Worm (Caenorhabditis elegans) whole organism, mixed stage, embryonic: Measurements from ENCODE around the gene T19C4.1.
"Not testable (repeated sequence)": the region's sequence is repeated elsewhere in the genome, so short reads cannot be mapped to it uniquely, and the experiment has no call there.

Source experiments
- M03D4.4 ChIP-seq: sonication (generic microtip); optimal IDR thresholded peaks from 2 replicates; lab custom pipeline; 2017; ENCODE audit warnings: mild to moderate bottlenecking, missing genetic modification characterization, missing compliant biosample characterization
- bed-3 ChIP-seq: fragments of 200-800 bp; sonication (Bioruptor generic); optimal IDR thresholded peaks from 3 replicates; lab custom pipeline; 2018; ENCODE audit warnings: mild to moderate bottlenecking, missing genetic modification characterization, moderate library complexity, missing compliant biosample characterization
- blmp-1 ChIP-seq: fragments of 150-350 bp; optimal IDR thresholded peaks from 2 replicates; lab custom pipeline; 2014; ENCODE audit warnings: missing biosample characterization, missing genetic modification characterization
- ceh-39 ChIP-seq: fragments of 150-350 bp; optimal IDR thresholded peaks from 2 replicates; lab custom pipeline; 2014; ENCODE audit warnings: missing biosample characterization, missing genetic modification characterization
- ceh-43 ChIP-seq: fragments of 200-800 bp; sonication (Bioruptor generic); optimal IDR thresholded peaks from 2 replicates; lab custom pipeline; 2018; ENCODE audit warnings: mild to moderate bottlenecking, missing genetic modification characterization, moderate library complexity, missing compliant biosample characterization
- ceh-83 ChIP-seq: fragments of 200-800 bp; sonication (Bioruptor generic); optimal IDR thresholded peaks from 2 replicates; lab custom pipeline; 2018; ENCODE audit warnings: mild to moderate bottlenecking, missing genetic modification characterization, missing compliant biosample characterization
- ces-1 ChIP-seq: fragments of 150-350 bp; optimal IDR thresholded peaks from 2 replicates; lab custom pipeline; 2014; ENCODE audit warnings: missing biosample characterization, missing genetic modification reagents, missing genetic modification characterization
- cnd-1 ChIP-seq: fragments of 200-800 bp; sonication (Bioruptor generic); optimal IDR thresholded peaks from 2 replicates; lab custom pipeline; 2018; ENCODE audit warnings: mild to moderate bottlenecking, missing genetic modification characterization, missing compliant biosample characterization
- drap-1 ChIP-seq: fragments of 200-800 bp; sonication (Bioruptor generic); optimal IDR thresholded peaks from 3 replicates; lab custom pipeline; 2018; ENCODE audit warnings: mild to moderate bottlenecking, missing genetic modification characterization, missing compliant biosample characterization
- elt-1 ChIP-seq: sonication (generic microtip); optimal IDR thresholded peaks from 2 replicates; lab custom pipeline; 2017; ENCODE audit warnings: missing genetic modification characterization, mild to moderate bottlenecking, missing compliant biosample characterization, antibody characterized with exemption, moderate library complexity, borderline replicate concordance; ENCODE audit not compliant: insufficient read depth
- elt-3 ChIP-seq: fragments of 150-350 bp; optimal IDR thresholded peaks from 2 replicates; lab custom pipeline; 2014; ENCODE audit warnings: missing biosample characterization, missing genetic modification characterization
- flh-1 ChIP-seq: fragments of 200-800 bp; sonication (Bioruptor generic); optimal IDR thresholded peaks from 2 replicates; lab custom pipeline; 2018; ENCODE audit warnings: mild to moderate bottlenecking, missing genetic modification characterization, moderate library complexity, missing compliant biosample characterization
- ham-2 ChIP-seq: fragments of 200-800 bp; sonication (Bioruptor generic); optimal IDR thresholded peaks from 2 replicates; lab custom pipeline; 2018; ENCODE audit warnings: mild to moderate bottlenecking, missing genetic modification characterization, missing compliant biosample characterization
- hlh-1 ChIP-seq: fragments of 150-350 bp; optimal IDR thresholded peaks from 2 replicates; lab custom pipeline; 2014; ENCODE audit warnings: missing biosample characterization, missing genetic modification reagents, missing genetic modification characterization
- lin-13 ChIP-seq: fragments of 150-350 bp; optimal IDR thresholded peaks from 2 replicates; lab custom pipeline; 2014; ENCODE audit warnings: missing biosample characterization, missing genetic modification characterization
- lin-32 ChIP-seq: fragments of 200-800 bp; sonication (Bioruptor generic); optimal IDR thresholded peaks from 2 replicates; lab custom pipeline; 2018; ENCODE audit warnings: mild to moderate bottlenecking, missing genetic modification characterization, missing compliant biosample characterization
- lsy-2 ChIP-seq: fragments of 150-350 bp; optimal IDR thresholded peaks from 2 replicates; lab custom pipeline; 2014; ENCODE audit warnings: missing biosample characterization, missing genetic modification characterization
- mab-5 ChIP-seq: fragments of 150-350 bp; optimal IDR thresholded peaks from 2 replicates; lab custom pipeline; 2014; ENCODE audit warnings: missing biosample characterization, missing genetic modification characterization
- mep-1 ChIP-seq: fragments of 150-350 bp; optimal IDR thresholded peaks from 2 replicates; lab custom pipeline; 2017; ENCODE audit warnings: missing biosample characterization, missing genetic modification reagents, missing genetic modification characterization, inconsistent platforms
- mls-2 ChIP-seq: sonication (generic microtip); optimal IDR thresholded peaks from 2 replicates; lab custom pipeline; 2016; ENCODE audit warnings: mild to moderate bottlenecking, missing genetic modification characterization, moderate library complexity, missing compliant biosample characterization
- nhr-12 ChIP-seq: fragments of 150-350 bp; optimal IDR thresholded peaks from 2 replicates; lab custom pipeline; 2014; ENCODE audit warnings: missing biosample characterization, missing genetic modification characterization
- nhr-2 ChIP-seq: fragments of 150-350 bp; optimal IDR thresholded peaks from 2 replicates; lab custom pipeline; 2014; ENCODE audit warnings: missing biosample characterization, missing genetic modification characterization
- nhr-237 ChIP-seq: fragments of 150-350 bp; optimal IDR thresholded peaks from 2 replicates; lab custom pipeline; 2014; ENCODE audit warnings: missing biosample characterization, missing genetic modification characterization
- nhr-28 ChIP-seq: fragments of 150-350 bp; optimal IDR thresholded peaks from 2 replicates; lab custom pipeline; 2014; ENCODE audit warnings: missing biosample characterization, missing genetic modification characterization
- nhr-76 ChIP-seq: sonication (generic microtip); optimal IDR thresholded peaks from 2 replicates; lab custom pipeline; 2017; ENCODE audit warnings: missing biosample characterization, missing genetic modification characterization
- pha-4 ChIP-seq: fragments of 150-350 bp; optimal IDR thresholded peaks from 2 replicates; lab custom pipeline; 2018; ENCODE audit warnings: missing biosample characterization, missing genetic modification reagents, missing genetic modification characterization
- sem-2 ChIP-seq: fragments of 200-800 bp; sonication (Bioruptor generic); optimal IDR thresholded peaks from 2 replicates; lab custom pipeline; 2018; ENCODE audit warnings: mild to moderate bottlenecking, missing genetic modification characterization, missing compliant biosample characterization
- snpc-4 ChIP-seq: fragments of 150-350 bp; optimal IDR thresholded peaks from 2 replicates; lab custom pipeline; 2014; ENCODE audit warnings: missing biosample characterization, missing genetic modification characterization
- sptf-1 ChIP-seq: sonication (generic microtip); optimal IDR thresholded peaks from 2 replicates; lab custom pipeline; 2017; ENCODE audit warnings: mild to moderate bottlenecking, missing genetic modification characterization, moderate library complexity, missing compliant biosample characterization
- tbx-8 ChIP-seq: fragments of 200-800 bp; sonication (Bioruptor generic); optimal IDR thresholded peaks from 2 replicates; lab custom pipeline; 2018; ENCODE audit warnings: mild to moderate bottlenecking, missing genetic modification characterization, moderate library complexity, missing compliant biosample characterization
- unc-120 ChIP-seq: sonication (generic microtip); optimal IDR thresholded peaks from 2 replicates; lab custom pipeline; 2017; ENCODE audit warnings: missing genetic modification characterization, missing compliant biosample characterization; ENCODE audit not compliant: poor library complexity, severe bottlenecking
- unc-39 ChIP-seq: fragments of 150-350 bp; optimal IDR thresholded peaks from 2 replicates; lab custom pipeline; 2014; ENCODE audit warnings: missing biosample characterization, missing genetic modification characterization
- unc-62 ChIP-seq: fragments of 150-350 bp; optimal IDR thresholded peaks from 2 replicates; lab custom pipeline; 2014; ENCODE audit warnings: missing biosample characterization, missing genetic modification reagents, missing genetic modification characterization
- zip-8 ChIP-seq: fragments of 150-350 bp; optimal IDR thresholded peaks from 2 replicates; lab custom pipeline; 2014; ENCODE audit warnings: missing biosample characterization, missing genetic modification characterization
- ztf-11 ChIP-seq: fragments of 150-350 bp; optimal IDR thresholded peaks from 2 replicates; lab custom pipeline; 2014; ENCODE audit warnings: missing biosample characterization, missing genetic modification characterization

Gene T19C4.1

DNA sequence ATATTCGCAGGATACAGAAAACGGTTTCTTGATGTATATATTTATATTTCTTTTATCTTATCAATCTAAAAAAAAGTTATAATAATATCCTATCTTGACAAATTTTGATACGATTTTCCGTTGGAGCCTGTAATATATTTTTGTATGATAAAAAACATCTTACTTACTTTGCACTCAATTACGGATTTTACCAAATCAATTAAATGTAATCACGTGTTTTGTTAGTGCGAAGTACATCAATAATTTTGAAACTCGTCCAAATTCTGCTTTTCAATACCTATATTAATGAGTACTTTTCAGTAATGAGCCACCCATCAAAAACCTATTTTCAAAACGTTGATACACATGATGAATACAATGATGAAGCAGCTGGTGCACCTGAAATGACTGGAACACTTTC is at the start of gene T19C4.1:
Gene T19C4.1 (plus strand): TSS at position 301 of the 400 bp plus-strand sequence.
- TF ChIP-seq lsy-2 (tag; lab: Kevin White, UChicago), result no peak
- no peak for TF ChIP-seq mab-5
- no peak for TF ChIP-seq nhr-237
- TF ChIP-seq elt-1 (tag; lab: Kevin White, UChicago), result no peak
- no peak for TF ChIP-seq unc-39 (tag; lab: Kevin White, UChicago)
- no peak for TF ChIP-seq unc-62
- TF ChIP-seq elt-3 (tag; lab: Kevin White, UChicago), result no peak
- TF ChIP-seq unc-120 (tag; lab: Kevin White, UChicago), result no peak
- no peak for TF ChIP-seq blmp-1 (tag; lab: Kevin White, UChicago)
- no peak for TF ChIP-seq ham-2 (GFP tag; lab: Kevin White, UChicago)
- TF ChIP-seq cnd-1 (tag; lab: Kevin White, UChicago), result no peak
- TF ChIP-seq flh-1 (GFP tag; lab: Kevin White, UChicago), result no peak
- TF ChIP-seq bed-3, result no peak
- TF ChIP-seq ceh-83, result no peak
- no peak for TF ChIP-seq tbx-8
- TF ChIP-seq M03D4.4, result no peak
- no peak for TF ChIP-seq drap-1 (GFP tag; lab: Kevin White, UChicago)
- TF ChIP-seq, all 35 proteins: peak for 0

ce11 chrV:11104408-11104807 is 45.1 kb upstream of the T19C4.1 start:
- no peak for TF ChIP-seq elt-3 (tag; lab: Kevin White, UChicago)
- TF ChIP-seq M03D4.4, result no peak
- no peak for TF ChIP-seq nhr-12 (tag; lab: Kevin White, UChicago)
- TF ChIP-seq drap-1 (GFP tag; lab: Kevin White, UChicago), result no peak
- TF ChIP-seq lin-32, result no peak
- TF ChIP-seq snpc-4 (tag; lab: Kevin White, UChicago), result no peak
- no peak for TF ChIP-seq bed-3
- no peak for TF ChIP-seq hlh-1 (tag; lab: Kevin White, UChicago)
- TF ChIP-seq elt-1 (tag; lab: Kevin White, UChicago), result no peak

DNA sequence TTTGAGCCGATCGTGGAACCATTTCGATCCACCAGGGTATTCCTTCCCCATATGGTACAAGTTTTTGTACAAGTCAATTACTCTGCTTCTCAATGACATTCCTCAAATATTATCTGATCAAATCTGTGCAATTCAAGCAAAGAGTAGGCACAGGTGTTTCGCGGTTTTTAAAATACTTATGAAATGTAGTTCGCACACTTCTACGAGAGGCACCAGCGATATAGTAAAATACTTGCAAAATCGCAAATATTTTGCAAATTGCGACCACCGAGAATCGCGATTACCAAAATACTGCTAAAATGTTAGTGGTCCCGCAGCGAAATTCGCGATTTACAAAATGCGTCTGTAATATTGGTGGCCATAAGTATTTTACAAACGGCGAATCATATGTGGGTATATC is 39.9 kb upstream of the T19C4.1 start, which contains the start of gene Y42A5A.5:
Gene Y42A5A.5 (minus strand): TSS at position 101 of the 400 bp plus-strand sequence.
- TF ChIP-seq elt-3, elt-1, snpc-4 (tag; lab: Kevin White, UChicago): not testable (repeated sequence)

ce11 chrV:11113041-11113574 is 36.4 kb upstream of the T19C4.1 start, which contains the start of gene erfa-3:
erfa-3 (minus strand) TSS chrV:11113091.
- peak; percentile 69 for TF ChIP-seq lin-13 (tag; lab: Kevin White, UChicago)
- TF ChIP-seq mls-2, result peak; percentile 88
- TF ChIP-seq lsy-2 (tag; lab: Kevin White, UChicago), result peak; percentile 33
- TF ChIP-seq M03D4.4, result peak; percentile 86
- TF ChIP-seq ztf-11, result peak; percentile 82
- no peak for TF ChIP-seq zip-8 (tag; lab: Kevin White, UChicago)
- TF ChIP-seq tbx-8, result peak; percentile 47
- TF ChIP-seq hlh-1 (tag; lab: Kevin White, UChicago), result peak; percentile 58
- TF ChIP-seq nhr-76 (tag; lab: Kevin White, UChicago), result peak; percentile 79
- TF ChIP-seq bed-3, result peak; percentile 65
- no peak for TF ChIP-seq nhr-237
- peak; percentile 79 for TF ChIP-seq unc-120 (tag; lab: Kevin White, UChicago)
- TF ChIP-seq elt-1 (tag; lab: Kevin White, UChicago), result peak; percentile 37
- no peak for TF ChIP-seq snpc-4 (tag; lab: Kevin White, UChicago)
- peak; percentile 53 for TF ChIP-seq pha-4 (tag; lab: Kevin White, UChicago)
- no peak for TF ChIP-seq mab-5
- no peak for TF ChIP-seq lin-32
- TF ChIP-seq blmp-1 (tag; lab: Kevin White, UChicago), result no peak
- peak; percentile 13 for TF ChIP-seq ces-1 (GFP tag; lab: Kevin White, UChicago)
- TF ChIP-seq unc-62, result no peak
- no peak for TF ChIP-seq nhr-2 (tag; lab: Kevin White, UChicago)
- TF ChIP-seq ceh-39 (tag; lab: Kevin White, UChicago), result no peak
- peak; percentile 84 for TF ChIP-seq ceh-43
- no peak for TF ChIP-seq elt-3 (tag; lab: Kevin White, UChicago)
- TF ChIP-seq ceh-83, result peak; percentile 88
- TF ChIP-seq nhr-12 (tag; lab: Kevin White, UChicago), result peak; percentile 12
- peak; percentile 52 for TF ChIP-seq sem-2 (GFP tag; lab: Kevin White, UChicago)
- no peak for TF ChIP-seq flh-1 (GFP tag; lab: Kevin White, UChicago)
- peak; percentile 50 for TF ChIP-seq cnd-1 (tag; lab: Kevin White, UChicago)
- TF ChIP-seq nhr-28 (tag; lab: Kevin White, UChicago), result peak; percentile 26
- TF ChIP-seq drap-1 (GFP tag; lab: Kevin White, UChicago), result peak; percentile 65
- peak; percentile 28 for TF ChIP-seq ham-2 (GFP tag; lab: Kevin White, UChicago)
- TF ChIP-seq mep-1 (tag; lab: Kevin White, UChicago), result peak; percentile 68
- peak; percentile 90 for TF ChIP-seq sptf-1
- TF ChIP-seq unc-39 (tag; lab: Kevin White, UChicago), result no peak
